Worm (Caenorhabditis elegans) whole organism, young adult: ENCODE measurements around the gene R09A8.9.

Experiments
- B0019.2 ChIP-seq: fragments of 200-800 bp; sonication (Bioruptor generic); conservative IDR thresholded peaks from 2 replicates; pipeline ENCODE4 v1.3.6; 2022; ENCODE audit warnings: missing genetic modification reagents, missing genetic modification characterization, missing compliant biosample characterization
- B0336.3 ChIP-seq: fragments of 200-800 bp; sonication (Bioruptor generic); IDR thresholded peaks from 2 replicates; pipeline ENCODE4 v1.3.6; 2022; ENCODE audit warnings: missing genetic modification characterization, missing compliant biosample characterization
- C06A6.2 ChIP-seq: fragments of 200-800 bp; sonication (Bioruptor generic); conservative IDR thresholded peaks from 2 replicates; pipeline ENCODE4 v1.3.6; 2022; ENCODE audit warnings: missing genetic modification characterization, missing compliant biosample characterization
- C17E4.6 ChIP-seq: fragments of 200-800 bp; sonication (Bioruptor generic); IDR thresholded peaks from 2 replicates; pipeline ENCODE4 v1.3.6; 2022; ENCODE audit warnings: missing genetic modification reagents, missing genetic modification characterization, missing compliant biosample characterization
- F22D6.2 ChIP-seq: sonication (generic microtip); optimal IDR thresholded peaks from 2 replicates; lab custom pipeline; 2016; ENCODE audit warnings: mild to moderate bottlenecking, missing genetic modification characterization, missing compliant biosample characterization
- F23B12.7 ChIP-seq: sonication (generic microtip); optimal IDR thresholded peaks from 2 replicates; lab custom pipeline; 2017; ENCODE audit warnings: missing genetic modification characterization, mild to moderate bottlenecking, missing compliant biosample characterization, antibody characterized with exemption, moderate library complexity; ENCODE audit not compliant: insufficient read depth
- F33H1.4 ChIP-seq: fragments of 200-800 bp; sonication (Bioruptor generic); IDR thresholded peaks from 2 replicates; pipeline ENCODE4 v1.3.6; 2022; ENCODE audit warnings: missing genetic modification reagents, missing genetic modification characterization, missing compliant biosample characterization
- F37B4.10 ChIP-seq: fragments of 200-800 bp; sonication (Bioruptor generic); IDR thresholded peaks from 2 replicates; pipeline ENCODE4 v1.3.6; 2022; ENCODE audit warnings: missing genetic modification characterization, missing compliant biosample characterization
- F55B11.4 ChIP-seq: sonication (generic microtip); optimal IDR thresholded peaks from 2 replicates; lab custom pipeline; 2016; ENCODE audit warnings: missing compliant biosample characterization, missing genetic modification characterization, borderline replicate concordance; ENCODE audit not compliant: insufficient read depth
- F57C9.4 ChIP-seq: sonication (generic microtip); optimal IDR thresholded peaks from 2 replicates; lab custom pipeline; 2017; ENCODE audit warnings: mild to moderate bottlenecking, missing genetic modification characterization, missing compliant biosample characterization
- T07F8.4 ChIP-seq: sonication (generic microtip); optimal IDR thresholded peaks from 2 replicates; lab custom pipeline; 2016; ENCODE audit warnings: mild to moderate bottlenecking, missing genetic modification characterization, moderate library complexity, missing compliant biosample characterization
- Y95B8A.8 ChIP-seq: fragments of 200-800 bp; sonication (Bioruptor generic); IDR thresholded peaks from 2 replicates; pipeline ENCODE4 v1.3.6; 2022; ENCODE audit warnings: missing genetic modification reagents, missing genetic modification characterization, missing compliant biosample characterization
- atf-7 ChIP-seq: sonication (generic microtip); optimal IDR thresholded peaks from 2 replicates; lab custom pipeline; 2017; ENCODE audit warnings: mild to moderate bottlenecking, missing genetic modification characterization, missing compliant biosample characterization
- attf-3 ChIP-seq: fragments of 200-800 bp; sonication (Bioruptor generic); conservative IDR thresholded peaks from 2 replicates; pipeline ENCODE4 v1.3.6; 2022; ENCODE audit warnings: missing genetic modification reagents, missing genetic modification characterization, missing compliant biosample characterization
- cebp-1 ChIP-seq, 2 experiments: fragments of 200-800 bp in 1 of 2; sonication (Bioruptor generic) in 1 of 2; sonication (generic microtip) in 1 of 2; IDR thresholded peaks in 1 of 2; optimal IDR thresholded peaks in 1 of 2; 2 replicates each; pipeline versions ENCODE4 v1.3.6 to Lab custom; 2017 to 2022; ENCODE audit warnings: missing compliant biosample characterization in 2 of 2, missing genetic modification characterization in 2 of 2, mild to moderate bottlenecking in 1 of 2, missing genetic modification reagents in 1 of 2, moderate library complexity in 1 of 2
- ceh-100 ChIP-seq: fragments of 200-800 bp; sonication (Bioruptor generic); IDR thresholded peaks from 2 replicates; pipeline ENCODE4 v1.3.6; 2022; ENCODE audit warnings: missing genetic modification reagents, missing genetic modification characterization, missing compliant biosample characterization
- ceh-27 ChIP-seq: fragments of 200-800 bp; sonication (Bioruptor generic); optimal IDR thresholded peaks from 2 replicates; lab custom pipeline; 2018; ENCODE audit warnings: mild to moderate bottlenecking, missing genetic modification characterization, moderate library complexity, missing compliant biosample characterization
- ceh-40 ChIP-seq: fragments of 200-800 bp; sonication (Bioruptor generic); IDR thresholded peaks from 2 replicates; pipeline ENCODE4 v1.3.6; 2022; ENCODE audit warnings: missing genetic modification characterization, missing compliant biosample characterization
- die-1 ChIP-seq: sonication (generic microtip); optimal IDR thresholded peaks from 2 replicates; lab custom pipeline; 2016; ENCODE audit warnings: missing genotype, mild to moderate bottlenecking, missing genetic modification characterization, missing compliant biosample characterization
- dox-1 ChIP-seq: fragments of 200-800 bp; sonication (Bioruptor generic); IDR thresholded peaks from 2 replicates; pipeline ENCODE4 v1.3.6; 2022; ENCODE audit warnings: missing genetic modification reagents, missing genetic modification characterization, missing compliant biosample characterization
- egl-18 ChIP-seq: fragments of 200-800 bp; sonication (Bioruptor generic); IDR thresholded peaks from 2 replicates; pipeline ENCODE4 v1.3.6; 2022; ENCODE audit warnings: missing genetic modification reagents, missing genetic modification characterization, missing compliant biosample characterization
- ekl-4 ChIP-seq: fragments of 200-800 bp; sonication (Bioruptor generic); IDR thresholded peaks from 2 replicates; pipeline ENCODE4 v1.3.6; 2022; ENCODE audit warnings: missing genetic modification reagents, missing genetic modification characterization, missing compliant biosample characterization
- ets-4 ChIP-seq: fragments of 200-800 bp; sonication (Bioruptor generic); optimal IDR thresholded peaks from 2 replicates; lab custom pipeline; 2018; ENCODE audit warnings: mild to moderate bottlenecking, missing genetic modification characterization, missing compliant biosample characterization
- gei-17 ChIP-seq: fragments of 200-800 bp; sonication (Bioruptor generic); optimal IDR thresholded peaks from 2 replicates; lab custom pipeline; 2018; ENCODE audit warnings: mild to moderate bottlenecking, missing genetic modification characterization, missing compliant biosample characterization
- hlh-12 ChIP-seq: sonication (generic microtip); optimal IDR thresholded peaks from 2 replicates; lab custom pipeline; 2016; ENCODE audit warnings: missing genetic modification characterization, missing compliant biosample characterization
- lag-1 ChIP-seq: fragments of 200-800 bp; sonication (Bioruptor generic); IDR thresholded peaks from 2 replicates; pipeline ENCODE4 v1.3.6; 2022; ENCODE audit warnings: missing genetic modification reagents, missing genetic modification characterization, missing compliant biosample characterization
- let-526 ChIP-seq: fragments of 200-800 bp; sonication (Bioruptor generic); IDR thresholded peaks from 2 replicates; pipeline ENCODE4 v1.3.6; 2022; ENCODE audit warnings: missing genetic modification reagents, missing genetic modification characterization, missing compliant biosample characterization
- lin-35 ChIP-seq, 3 experiments: fragments of 150-350 bp in 2 of 3; sonication (generic microtip) in 1 of 3; optimal IDR thresholded peaks; 2 replicates each; lab custom pipeline; 2014 to 2018; ENCODE audit warnings: missing biosample characterization in 3 of 3, missing genetic modification characterization in 3 of 3, missing genetic modification reagents in 3 of 3
- lin-40 ChIP-seq: sonication (generic microtip); optimal IDR thresholded peaks from 2 replicates; lab custom pipeline; 2016; ENCODE audit warnings: missing genetic modification characterization, mild to moderate bottlenecking, missing compliant biosample characterization, missing genotype, missing genetic modification reagents
- madf-3 ChIP-seq: fragments of 200-800 bp; sonication (Bioruptor generic); IDR thresholded peaks from 2 replicates; pipeline ENCODE4 v1.3.6; 2022; ENCODE audit warnings: missing genetic modification reagents, missing genetic modification characterization, missing compliant biosample characterization
- madf-8 ChIP-seq: fragments of 200-800 bp; sonication (Bioruptor generic); conservative IDR thresholded peaks from 2 replicates; pipeline ENCODE4 v1.3.6; 2022; ENCODE audit warnings: missing genetic modification reagents, missing genetic modification characterization, missing compliant biosample characterization
- mcd-1 ChIP-seq: fragments of 200-800 bp; sonication (Bioruptor generic); IDR thresholded peaks from 2 replicates; pipeline ENCODE4 v1.3.6; 2022; ENCODE audit warnings: missing genetic modification reagents, missing genetic modification characterization, missing compliant biosample characterization
- nfyb-1 ChIP-seq: fragments of 200-800 bp; sonication (Bioruptor generic); IDR thresholded peaks from 2 replicates; pipeline ENCODE4 v1.3.6; 2022; ENCODE audit warnings: missing genetic modification reagents, missing genetic modification characterization, missing compliant biosample characterization
- nhr-179 ChIP-seq: sonication (generic microtip); optimal IDR thresholded peaks from 2 replicates; lab custom pipeline; 2016; ENCODE audit warnings: mild to moderate bottlenecking, missing genetic modification characterization, missing compliant biosample characterization
- nhr-27 ChIP-seq: fragments of 200-800 bp; sonication (Bioruptor generic); optimal IDR thresholded peaks from 2 replicates; lab custom pipeline; 2018; ENCODE audit warnings: mild to moderate bottlenecking, missing genetic modification characterization, moderate library complexity, missing compliant biosample characterization
- nhr-80 ChIP-seq: sonication (generic microtip); optimal IDR thresholded peaks from 2 replicates; lab custom pipeline; 2016; ENCODE audit warnings: missing genetic modification characterization, missing compliant biosample characterization
- nhr-90 ChIP-seq: sonication (generic microtip); optimal IDR thresholded peaks from 2 replicates; lab custom pipeline; 2016; ENCODE audit warnings: missing genotype, mild to moderate bottlenecking, missing genetic modification characterization, missing compliant biosample characterization
- repo-1 ChIP-seq: sonication (generic microtip); optimal IDR thresholded peaks from 2 replicates; lab custom pipeline; 2017; ENCODE audit warnings: mild to moderate bottlenecking, missing genetic modification characterization, missing compliant biosample characterization
- tbp1 ChIP-seq: fragments of 200-800 bp; sonication (Bioruptor generic); optimal IDR thresholded peaks from 2 replicates; lab custom pipeline; 2018; ENCODE audit warnings: mild to moderate bottlenecking, missing genetic modification characterization, missing compliant biosample characterization
- tbx-9 ChIP-seq: sonication (generic microtip); optimal IDR thresholded peaks from 2 replicates; lab custom pipeline; 2016; ENCODE audit warnings: borderline replicate concordance, missing genetic modification characterization, inconsistent platforms, missing compliant biosample characterization
- unc-130 ChIP-seq: sonication (generic microtip); optimal IDR thresholded peaks from 2 replicates; lab custom pipeline; 2016; ENCODE audit warnings: missing genetic modification reagents, missing genetic modification characterization, missing compliant biosample characterization
- zim-3 ChIP-seq: sonication (generic microtip); optimal IDR thresholded peaks from 2 replicates; lab custom pipeline; 2017; ENCODE audit warnings: mild to moderate bottlenecking, missing genetic modification characterization, moderate library complexity, missing compliant biosample characterization
- ztf-25 ChIP-seq: fragments of 200-800 bp; sonication (Bioruptor generic); IDR thresholded peaks from 2 replicates; pipeline ENCODE4 v1.3.6; 2022; ENCODE audit warnings: missing genetic modification reagents, missing genetic modification characterization, missing compliant biosample characterization
- ztf-26 ChIP-seq: sonication (generic microtip); optimal IDR thresholded peaks from 2 replicates; lab custom pipeline; 2017; ENCODE audit warnings: missing genetic modification characterization, missing compliant biosample characterization
- ztf-3 ChIP-seq: fragments of 200-800 bp; sonication (Bioruptor generic); optimal IDR thresholded peaks from 2 replicates; lab custom pipeline; 2018; ENCODE audit warnings: mild to moderate bottlenecking, missing genetic modification characterization, missing compliant biosample characterization
- ztf-6 ChIP-seq: fragments of 200-800 bp; sonication (Bioruptor generic); IDR thresholded peaks from 2 replicates; pipeline ENCODE4 v1.3.6; 2022; ENCODE audit warnings: missing genetic modification reagents, missing genetic modification characterization, missing compliant biosample characterization

Gene R09A8.9

DNA sequence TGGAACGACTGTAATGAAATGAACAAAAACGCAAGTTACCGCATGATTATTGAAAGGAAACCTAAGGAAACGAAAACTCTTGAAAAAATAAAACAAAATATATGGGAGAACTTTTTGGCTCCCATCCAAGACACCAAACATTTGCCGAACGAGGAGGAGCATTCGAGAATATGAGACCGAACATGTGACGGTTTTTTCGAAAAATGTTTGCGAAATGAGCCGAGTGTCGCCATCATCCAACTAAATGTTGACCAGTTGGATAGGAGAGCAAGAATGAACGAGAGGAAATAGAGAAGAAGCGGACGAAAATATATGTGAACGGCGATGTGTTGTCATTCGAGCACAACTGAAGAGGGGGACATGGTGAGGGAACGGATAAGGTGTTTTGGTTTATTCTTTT lies 26.3 kb downstream of the R09A8.9 start:
- TF ChIP-seq hlh-12 (tag; lab: Kevin White, UChicago) (no peak), cebp-1 (GFP tag; IDR thresholded peaks at IDR 0.05; lab: Robert Waterston, UW) (peak; percentile 37; the same call in 1 of the 2 replicates), cebp-1 (tag; optimal IDR thresholded peaks at IDR 0.05; lab: Kevin White, UChicago) (peak; percentile 66)

DNA sequence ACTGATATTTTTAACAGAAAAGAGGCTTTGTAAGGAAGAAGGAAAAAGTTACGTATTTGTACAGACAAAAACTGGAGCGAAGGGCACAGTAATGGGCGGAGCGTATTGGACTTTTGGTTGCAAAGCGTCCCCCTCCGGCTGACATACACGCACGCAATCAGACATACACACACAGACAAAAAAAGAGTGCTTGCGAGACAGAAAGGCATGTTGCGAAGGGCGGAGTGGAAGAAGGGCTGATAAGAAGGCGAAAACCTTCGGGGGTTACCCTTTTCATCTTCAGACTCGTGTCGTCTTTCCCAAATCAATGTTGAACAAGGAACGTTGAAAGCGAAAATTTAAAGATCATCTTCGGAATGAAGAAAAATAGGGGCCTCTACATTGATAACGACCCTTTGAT lies 26.8 kb downstream of the R09A8.9 start:
- 0 out of 2 replicates have a peak, but pooled peaks have one; percentile 36 for TF ChIP-seq ztf-25 (GFP tag; lab: Robert Waterston, UW)
- no peak for TF ChIP-seq F23B12.7 (tag; lab: Kevin White, UChicago)
- TF ChIP-seq ceh-40 (GFP tag; lab: Robert Waterston, UW) = 0 out of 2 replicates have a peak, but pooled peaks have one; percentile 16
- no peak for TF ChIP-seq egl-18 (GFP tag; lab: Robert Waterston, UW)
- peak; percentile 95 for TF ChIP-seq nhr-80 (tag; lab: Kevin White, UChicago)
- no peak for TF ChIP-seq cebp-1 (GFP tag; IDR thresholded peaks at IDR 0.05; lab: Robert Waterston, UW)
- TF ChIP-seq cebp-1 (tag; optimal IDR thresholded peaks at IDR 0.05; lab: Kevin White, UChicago) = peak; percentile 42
- no peak for TF ChIP-seq ets-4 (GFP tag; lab: Kevin White, UChicago)
- TF ChIP-seq F22D6.2 (tag; lab: Kevin White, UChicago) = no peak
- TF ChIP-seq zim-3 (tag; lab: Kevin White, UChicago) = no peak
- TF ChIP-seq B0336.3 (GFP tag; lab: Robert Waterston, UW) = peak; percentile 38; the same call in 1 of the 2 replicates
- no peak for TF ChIP-seq ekl-4 (GFP tag; lab: Robert Waterston, UW)
- TF ChIP-seq dox-1 (GFP tag; lab: Robert Waterston, UW) = peak; percentile 67
- TF ChIP-seq lin-40 (tag; lab: Kevin White, UChicago) = peak; percentile 36
- TF ChIP-seq Y95B8A.8 (GFP tag; lab: Robert Waterston, UW) = 0 out of 2 replicates have a peak, but pooled peaks have one; percentile 39
- no peak for TF ChIP-seq attf-3 (GFP tag; lab: Robert Waterston, UW)
- TF ChIP-seq nfyb-1 = peak; percentile 65; the same call in 1 of the 2 replicates
- no peak for TF ChIP-seq unc-130 (GFP tag; lab: Kevin White, UChicago)
- no peak for TF ChIP-seq C17E4.6 (GFP tag; lab: Robert Waterston, UW)
- TF ChIP-seq T07F8.4 (tag; lab: Kevin White, UChicago) = no peak
- no peak for TF ChIP-seq F57C9.4 (tag; lab: Kevin White, UChicago)
- 0 out of 2 replicates have a peak, but pooled peaks have one; percentile 40 for TF ChIP-seq mcd-1 (GFP tag; lab: Robert Waterston, UW)
- TF ChIP-seq let-526 (GFP tag; lab: Robert Waterston, UW) = 0 out of 2 replicates have a peak, but pooled peaks have one; percentile 63
- no peak for TF ChIP-seq ceh-100 (GFP tag; lab: Robert Waterston, UW)
- TF ChIP-seq lag-1 (GFP tag; lab: Robert Waterston, UW) = no peak
- peak; percentile 38 for TF ChIP-seq atf-7
- TF ChIP-seq die-1 (tag; lab: Kevin White, UChicago) = no peak
- TF ChIP-seq F55B11.4 = no peak
- no peak for TF ChIP-seq nhr-27
- no peak for TF ChIP-seq F37B4.10 (GFP tag; lab: Robert Waterston, UW)
- no peak for TF ChIP-seq lin-35 (GFP tag; optimal IDR thresholded peaks at IDR 0.05; lab: Kevin White, UChicago)
- no peak for TF ChIP-seq ztf-6 (GFP tag; lab: Robert Waterston, UW)
- no peak for TF ChIP-seq madf-8 (GFP tag; lab: Robert Waterston, UW)
- no peak for TF ChIP-seq repo-1
- TF ChIP-seq ztf-3 (GFP tag; lab: Kevin White, UChicago) = no peak
- no peak for TF ChIP-seq nhr-179 (tag; lab: Kevin White, UChicago)
- no peak for TF ChIP-seq ceh-27
- TF ChIP-seq tbp1 (GFP tag; lab: Kevin White, UChicago) = peak; percentile 20
- no peak for TF ChIP-seq gei-17 (GFP tag; lab: Kevin White, UChicago)
- 0 out of 2 replicates have a peak, but pooled peaks have one; percentile 29 for TF ChIP-seq C06A6.2 (GFP tag; lab: Robert Waterston, UW)
- peak; percentile 62 for TF ChIP-seq ztf-26
- TF ChIP-seq F33H1.4 (GFP tag; lab: Robert Waterston, UW) = no peak
- TF ChIP-seq nhr-90 (tag; lab: Kevin White, UChicago) = peak; percentile 28
- no peak for TF ChIP-seq tbx-9 (tag; lab: Kevin White, UChicago)
- no peak for TF ChIP-seq B0019.2 (GFP tag; lab: Robert Waterston, UW)
- no peak for TF ChIP-seq madf-3
